Worm (Caenorhabditis elegans): ENCODE data around the gene cnc-10.

cnc-10 gene

DNA sequence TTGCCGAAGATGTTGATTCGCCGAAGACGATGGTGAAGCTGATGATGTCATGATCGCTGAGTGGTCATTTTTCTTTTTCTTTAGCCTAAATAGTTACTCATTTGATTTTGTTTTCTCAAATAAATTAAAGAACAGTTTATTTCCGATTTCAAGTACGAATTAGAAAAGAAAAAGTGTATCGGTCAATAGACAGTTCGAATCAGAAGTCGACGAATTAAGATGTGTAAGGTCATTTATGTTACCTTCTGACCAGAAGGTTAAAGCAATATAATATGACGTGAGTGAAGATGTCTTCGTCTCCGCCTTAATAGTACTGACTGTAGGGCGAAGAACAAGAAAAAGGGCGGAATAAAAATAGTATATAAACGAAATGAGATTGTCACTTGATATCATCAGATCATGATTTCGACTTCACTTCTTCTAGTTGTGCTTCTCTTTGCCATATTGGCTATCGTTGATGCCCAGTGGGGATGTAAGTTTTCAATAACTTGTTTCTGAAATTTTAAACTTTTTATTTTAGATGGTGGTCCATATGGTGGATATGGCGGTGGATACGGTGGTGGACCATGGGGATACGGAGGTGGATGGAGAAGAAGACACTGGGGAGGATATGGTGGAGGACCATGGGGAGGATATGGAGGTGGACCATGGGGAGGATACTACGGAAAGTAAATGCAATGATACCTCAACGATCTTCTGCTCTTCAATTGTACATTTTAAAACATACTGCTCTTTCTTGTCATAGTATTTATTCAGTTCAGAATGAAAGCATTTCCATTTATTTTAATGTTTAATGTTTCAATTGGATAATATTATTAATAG lies 35.9 kb upstream of the cnc-10 start, which contains the start of the genes T19C4.24 and nlp-33:
Gene T19C4.24 (minus strand): TSS at position 51 of the 822 bp plus-strand sequence.
Gene nlp-33 (plus strand): TSS at position 389 of the 822 bp plus-strand sequence.
- peak; percentile 94 for TF ChIP-seq ama-1 (optimal IDR thresholded peaks at IDR 0.05)
- 0 out of 2 replicates have a peak, but pooled peaks have one; percentile 14 for TF ChIP-seq egl-43 (GFP tag; IDR thresholded peaks at IDR 0.05)
- 0 out of 2 replicates have a peak, but pooled peaks have one; percentile 4 for TF ChIP-seq madf-9 (GFP tag; conservative IDR thresholded peaks at IDR 0.05)
- 0 out of 2 replicates have a peak, but pooled peaks have one; percentile 50 for TF ChIP-seq mxl-2 (GFP tag; conservative IDR thresholded peaks at IDR 0.05)
- TF ChIP-seq lin-39 (tag; optimal IDR thresholded peaks at IDR 0.05): no peak
- TF ChIP-seq gei-8 (GFP tag; optimal IDR thresholded peaks at IDR 0.05): peak; percentile 50
- TF ChIP-seq nhr-25 (tag; optimal IDR thresholded peaks at IDR 0.05; ENCODE audit: borderline replicate concordance, insufficient read depth): peak; percentile 78
- no peak for TF ChIP-seq lin-38 (GFP tag; IDR thresholded peaks at IDR 0.05)
- TF ChIP-seq ctbp-1 (GFP tag; IDR thresholded peaks at IDR 0.05): 0 out of 2 replicates have a peak, but pooled peaks have one; percentile 15
- no peak for TF ChIP-seq nhr-11 (tag; optimal IDR thresholded peaks at IDR 0.05)
- TF ChIP-seq F44E2.7 (GFP tag; IDR thresholded peaks at IDR 0.05): no peak
- TF ChIP-seq zfp-2 (tag; optimal IDR thresholded peaks at IDR 0.05): no peak
- peak in 1 of 2 experiments; percentile 97 for TF ChIP-seq unc-62 (GFP tag; optimal IDR thresholded peaks at IDR 0.05 in 1 of 2)
- no peak for TF ChIP-seq unc-62 (tag; optimal IDR thresholded peaks at IDR 0.05)
- no peak for TF ChIP-seq egl-27 (tag; optimal IDR thresholded peaks at IDR 0.05)
- TF ChIP-seq hlh-30 (tag; optimal IDR thresholded peaks at IDR 0.05; ENCODE audit: insufficient read depth): peak; percentile 49

DNA sequence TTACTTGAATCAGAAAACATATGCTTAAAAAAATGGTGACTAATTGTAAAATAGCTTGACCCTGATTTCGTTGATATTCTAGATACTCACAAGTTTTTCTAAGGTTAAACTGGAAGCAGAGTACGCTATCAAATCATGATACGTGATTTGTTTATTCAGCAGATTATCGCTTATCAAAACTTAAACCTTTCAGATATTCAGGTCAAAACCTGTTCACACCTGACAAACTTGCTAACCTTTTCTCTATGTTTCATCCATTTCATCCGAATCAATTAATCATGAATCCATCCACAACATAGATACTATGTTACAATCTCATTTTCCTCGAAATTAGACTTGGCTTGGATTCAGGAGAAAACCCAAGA lies 35.3 kb upstream of the cnc-10 start:
- TF ChIP-seq nhr-42 (GFP tag; IDR thresholded peaks at IDR 0.05) (no peak), zag-1 (tag; optimal IDR thresholded peaks at IDR 0.05) (no peak), F37D6.2 (tag; optimal IDR thresholded peaks at IDR 0.05) (no peak), mes-2 (tag; optimal IDR thresholded peaks at IDR 0.05; ENCODE audit: poor library complexity, severe bottlenecking) (no peak), pha-4 (GFP tag; IDR thresholded peaks at IDR 0.05) (no peak), pha-4 (tag; optimal IDR thresholded peaks at IDR 0.05) (no peak), nhr-237 (tag; optimal IDR thresholded peaks at IDR 0.05) (no peak), snpc-4 (tag; optimal IDR thresholded peaks at IDR 0.05) (no peak), lin-39 (tag; optimal IDR thresholded peaks at IDR 0.05) (no peak), snpc-1.2 (GFP tag; IDR thresholded peaks at IDR 0.05) (no peak), unc-130 (GFP tag; optimal IDR thresholded peaks at IDR 0.05) (no peak), sdz-12 (GFP tag; optimal IDR thresholded peaks at IDR 0.05) (no peak), dve-1 (tag; optimal IDR thresholded peaks at IDR 0.05; ENCODE audit: insufficient read depth) (no peak), ceh-28 (tag; optimal IDR thresholded peaks at IDR 0.05) (no peak), cey-2 (tag; optimal IDR thresholded peaks at IDR 0.05; ENCODE audit: borderline replicate concordance, insufficient read depth) (peak; percentile 26), lin-29 (GFP tag; IDR thresholded peaks at IDR 0.05) (no peak), php-3 (GFP tag; IDR thresholded peaks at IDR 0.05) (no peak), fkh-10 (GFP tag; optimal IDR thresholded peaks at IDR 0.05) (no peak), hlh-11 (tag; optimal IDR thresholded peaks at IDR 0.05) (no peak), madf-5 (GFP tag; IDR thresholded peaks at IDR 0.05) (no peak), aha-1 (tag) (peak; percentile 98), lin-1 (GFP tag; IDR thresholded peaks at IDR 0.05) (no peak), daf-19 (GFP tag; conservative IDR thresholded peaks at IDR 0.05) (no peak), Y105C5A.15 (GFP tag; IDR thresholded peaks at IDR 0.05) (no peak), duxl-1 (tag; optimal IDR thresholded peaks at IDR 0.05; ENCODE audit: poor library complexity) (no peak), nhr-28 (tag; optimal IDR thresholded peaks at IDR 0.05) (no peak), dpl-1 (GFP tag; optimal IDR thresholded peaks at IDR 0.05) (no peak), ceh-82 (tag; optimal IDR thresholded peaks at IDR 0.05) (no peak), Y48G9A.11 (GFP tag; IDR thresholded peaks at IDR 0.05) (no peak), unc-62 (GFP tag; optimal IDR thresholded peaks at IDR 0.05 in 1 of 2) (peak in 1 of 2 experiments; percentile 27), unc-62 (tag; optimal IDR thresholded peaks at IDR 0.05) (no peak), vab-7 (GFP tag; IDR thresholded peaks at IDR 0.05) (no peak), zip-11 (GFP tag; IDR thresholded peaks at IDR 0.05) (no peak), nhr-102 (tag; optimal IDR thresholded peaks at IDR 0.05) (peak; percentile 35), zfp-2 (tag; optimal IDR thresholded peaks at IDR 0.05) (no peak), saeg-2 (GFP tag; IDR thresholded peaks at IDR 0.05) (no peak)
